Worm (Caenorhabditis elegans): ENCODE results near the gene nhr-43.

DNA sequence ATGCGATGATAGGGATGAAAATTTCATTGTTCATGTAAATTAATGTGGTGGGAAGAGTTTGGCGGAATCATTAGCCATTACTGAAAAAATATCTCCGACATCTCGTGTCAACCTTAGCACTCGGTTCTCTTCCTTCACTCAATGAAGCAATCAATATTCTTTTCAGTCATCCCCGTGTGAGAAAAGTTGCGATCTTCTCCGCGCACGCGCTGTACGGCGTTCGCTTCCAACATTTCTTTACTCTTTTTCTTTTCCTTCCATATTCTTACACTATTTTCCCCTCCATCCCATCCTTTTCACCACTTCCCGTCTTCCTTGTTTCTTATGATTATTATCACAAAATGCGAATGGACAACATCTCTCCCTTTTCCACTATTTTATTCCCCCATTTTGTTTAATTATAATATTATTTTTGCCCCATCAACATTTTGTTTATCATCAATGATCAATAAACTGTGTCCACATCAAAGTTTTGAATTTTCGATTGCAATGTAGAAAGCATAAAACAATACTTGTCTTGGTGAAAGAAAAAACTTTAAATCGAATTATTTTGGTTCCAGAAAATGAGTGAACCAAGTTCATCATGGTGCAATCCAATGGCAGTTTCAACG, 39.3 kb upstream of the nhr-43 start, which contains the start of gene mob-1:
- TF ChIP-seq ztf-11 (tag; optimal IDR thresholded peaks at IDR 0.05) = no peak
- TF ChIP-seq nhr-28 (tag; optimal IDR thresholded peaks at IDR 0.05) = no peak
- TF ChIP-seq lsy-2 (tag; optimal IDR thresholded peaks at IDR 0.05) = no peak
- no peak for TF ChIP-seq blmp-1 (tag; optimal IDR thresholded peaks at IDR 0.05)
